Fruit fly (Drosophila melanogaster): ENCODE measurements around the gene Ca-beta.

Gene Ca-beta

DNA sequence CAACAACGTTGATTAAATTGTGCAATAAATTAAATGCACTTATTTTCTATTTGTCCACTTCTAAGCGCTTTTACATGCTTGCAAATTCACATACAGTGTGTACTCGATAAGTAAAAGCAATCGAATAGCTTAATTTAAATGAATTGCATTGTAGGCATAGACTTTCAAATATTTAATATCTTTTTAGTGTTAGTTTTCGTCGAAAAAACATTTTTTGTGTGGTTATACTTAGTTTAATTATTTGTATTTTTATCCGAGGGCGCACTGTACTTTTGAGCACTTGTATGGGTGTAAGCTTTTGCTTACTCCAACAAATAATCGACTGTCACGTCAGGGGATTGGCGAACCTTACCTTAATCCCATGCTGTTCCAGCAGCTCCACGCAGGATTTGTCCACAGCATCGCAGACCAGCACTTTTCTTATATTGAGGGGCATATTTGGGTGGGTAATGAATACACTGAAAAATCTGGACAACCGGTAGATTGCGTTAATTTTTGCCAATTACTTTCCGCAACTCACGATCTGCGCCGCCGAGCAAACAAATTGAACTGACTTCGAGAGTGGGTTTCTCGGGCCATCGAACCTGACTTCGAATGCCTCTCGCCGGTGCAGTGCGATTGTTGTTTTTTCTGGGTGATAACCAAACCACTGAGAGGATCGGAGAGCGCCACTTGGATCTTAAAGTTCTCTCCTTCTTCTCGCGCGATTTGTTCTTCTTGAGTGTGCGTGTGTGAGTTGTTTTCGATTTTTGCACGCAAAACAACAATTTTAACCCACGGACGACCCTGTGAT is 48.0 kb downstream of the Ca-beta start, which contains the start of gene CG6287:
Gene CG6287 (minus strand): TSS at position 556 of the 793 bp plus-strand sequence.
- no peak for TF ChIP-seq Lim3 (GFP tag; IDR thresholded peaks at IDR 0.05)
- TF ChIP-seq sug (tag; optimal IDR thresholded peaks at IDR 0.05): no peak
- no peak for TF ChIP-seq wdn (GFP tag; IDR thresholded peaks at IDR 0.05)
- no peak for TF ChIP-seq CG11560 (tag; IDR thresholded peaks at IDR 0.05)
- TF ChIP-seq maf-S (GFP tag; optimal IDR thresholded peaks at IDR 0.05): no peak
- no peak for TF ChIP-seq CG7839 (tag; optimal IDR thresholded peaks at IDR 0.05)
- TF ChIP-seq Usf (GFP tag; optimal IDR thresholded peaks at IDR 0.05): peak; percentile 12
- no peak for TF ChIP-seq vvl (GFP tag; IDR thresholded peaks at IDR 0.05)
- peak; percentile 18 for TF ChIP-seq Chrac-16 (GFP tag; optimal IDR thresholded peaks at IDR 0.05)
- TF ChIP-seq Mrtf (GFP tag; IDR thresholded peaks at IDR 0.05): no peak
- TF ChIP-seq Hr3 (GFP tag; optimal IDR thresholded peaks at IDR 0.05): no peak
- no peak for TF ChIP-seq sd (tag; optimal IDR thresholded peaks at IDR 0.05)
- no peak for TF ChIP-seq Abd-B (GFP tag; optimal IDR thresholded peaks at IDR 0.05)
- TF ChIP-seq CG12155 (GFP tag; optimal IDR thresholded peaks at IDR 0.05): peak; percentile 20
- TF ChIP-seq Stat92E (GFP tag; optimal IDR thresholded peaks at IDR 0.05): no peak
- no peak for TF ChIP-seq tio (GFP tag; optimal IDR thresholded peaks at IDR 0.05)
- TF ChIP-seq CG31224 (GFP tag; IDR thresholded peaks at IDR 0.05): no peak
- no peak for TF ChIP-seq Fer1 (GFP tag; optimal IDR thresholded peaks at IDR 0.05)
- TF ChIP-seq eve (GFP tag; optimal IDR thresholded peaks at IDR 0.05): peak in 1 of 2 experiments; percentile 27
- no peak for TF ChIP-seq psq (GFP tag; optimal IDR thresholded peaks at IDR 0.05)
- peak; percentile 25 for TF ChIP-seq CG18599 (GFP tag; optimal IDR thresholded peaks at IDR 0.05)
- TF ChIP-seq CG13624 (GFP tag; optimal IDR thresholded peaks at IDR 0.05): peak; percentile 15
- TF ChIP-seq CG4730 (GFP tag; IDR thresholded peaks at IDR 0.05): no peak
- TF ChIP-seq sens (GFP tag): peak; percentile 51
- peak; percentile 2 for TF ChIP-seq D19B (GFP tag; optimal IDR thresholded peaks at IDR 0.05)
- TF ChIP-seq CG30403 (GFP tag; optimal IDR thresholded peaks at IDR 0.05): peak; percentile 18
- no peak for TF ChIP-seq emc (GFP tag; optimal IDR thresholded peaks at IDR 0.05)
- no peak for TF ChIP-seq CG4424 (GFP tag; optimal IDR thresholded peaks at IDR 0.05)
- TF ChIP-seq Dip3 (GFP tag; optimal IDR thresholded peaks at IDR 0.05): peak; percentile 37
- TF ChIP-seq Aef1 (GFP tag; IDR thresholded peaks at IDR 0.05): peak; percentile 43; the same call in 2 of the 3 replicates
- peak; percentile 34 for TF ChIP-seq Meics (GFP tag; optimal IDR thresholded peaks at IDR 0.05)
- TF ChIP-seq btn (GFP tag; optimal IDR thresholded peaks at IDR 0.05): no peak
- TF ChIP-seq Doc2 (GFP tag; IDR thresholded peaks at IDR 0.05): no peak
- no peak for TF ChIP-seq nmo (GFP tag; optimal IDR thresholded peaks at IDR 0.05)
- no peak for TF ChIP-seq en (GFP tag; optimal IDR thresholded peaks at IDR 0.05)
- no peak for TF ChIP-seq CG7987 (GFP tag; optimal IDR thresholded peaks at IDR 0.05)
- TF ChIP-seq hb (GFP tag; IDR thresholded peaks at IDR 0.05; ENCODE audit: partially characterized antibody): no peak
- TF ChIP-seq bowl (GFP tag; IDR thresholded peaks at IDR 0.05): no peak
- peak; percentile 30; the same call in 1 of the 2 replicates for TF ChIP-seq ranshi (GFP tag; IDR thresholded peaks at IDR 0.05)
- TF ChIP-seq Hand (GFP tag; optimal IDR thresholded peaks at IDR 0.05): no peak
- TF ChIP-seq az2 (GFP tag; optimal IDR thresholded peaks at IDR 0.05): peak; percentile 21
- TF ChIP-seq CG32767 (GFP tag; IDR thresholded peaks at IDR 0.05): no peak
- no peak for TF ChIP-seq BtbVII (GFP tag; optimal IDR thresholded peaks at IDR 0.05)
- peak; percentile 59; the same call in 1 of the 2 replicates for TF ChIP-seq CG17328 (GFP tag; IDR thresholded peaks at IDR 0.05)
- TF ChIP-seq Trl (optimal IDR thresholded peaks at IDR 0.05): peak in 1 of 2 experiments; percentile 19
- no peak for TF ChIP-seq Trl (GFP tag; optimal IDR thresholded peaks at IDR 0.05)
- TF ChIP-seq CG6689 (GFP tag; IDR thresholded peaks at IDR 0.05): 0 out of 2 replicates have a peak, but pooled peaks have one; percentile 7
- TF ChIP-seq Taf1 (GFP tag; IDR thresholded peaks at IDR 0.05): no peak; the same call in 1 of the 2 replicates
- TF ChIP-seq tx (GFP tag; optimal IDR thresholded peaks at IDR 0.05): no peak
- TF ChIP-seq CG15269 (tag; optimal IDR thresholded peaks at IDR 0.05): no peak
- TF ChIP-seq CG8478 (optimal IDR thresholded peaks at IDR 0.05): no peak
